Fruit fly (Drosophila melanogaster) whole organism, embryonic: ENCODE measurements around the gene Tsen2.
A peak's percentile ranks its signal among the peaks of the same experiment; 100 is the strongest.

Source experiments
- Atf-2 ChIP-seq: fragments of 200-800 bp; sonication (Bioruptor generic); optimal IDR thresholded peaks from 2 replicates; lab custom pipeline; 2016; ENCODE audit warnings: missing biosample characterization, missing genetic modification characterization
- Awh ChIP-seq: fragments of 200-800 bp; sonication (Bioruptor generic); IDR thresholded peaks from 2 replicates; pipeline ENCODE4, ENCODE4 v1.3.6; 2022; ENCODE audit warnings: missing biosample characterization, missing genetic modification characterization
- Bgb ChIP-seq: fragments of 200-800 bp; sonication (Bioruptor generic); IDR thresholded peaks from 2 replicates; pipeline ENCODE4 v1.3.6; 2022; ENCODE audit warnings: missing biosample characterization, missing genetic modification characterization; ENCODE audit not compliant: partially characterized antibody
- CG11398 ChIP-seq: fragments of 200-800 bp; sonication (Bioruptor generic); optimal IDR thresholded peaks from 2 replicates; lab custom pipeline; 2016; ENCODE audit warnings: missing biosample characterization, missing genetic modification characterization
- CG12391 ChIP-seq: fragments of 200-800 bp; sonication (Bioruptor generic); optimal IDR thresholded peaks from 3 replicates; lab custom pipeline; 2018; ENCODE audit warnings: missing biosample characterization, mild to moderate bottlenecking, missing genetic modification characterization, moderate library complexity
- CG12942 ChIP-seq: fragments of 200-800 bp; sonication (Bioruptor generic); optimal IDR thresholded peaks from 3 replicates; lab custom pipeline; 2016; ENCODE audit warnings: missing biosample characterization, missing genetic modification characterization
- CG14965 ChIP-seq: fragments of 200-800 bp; sonication (Bioruptor generic); optimal IDR thresholded peaks from 2 replicates; lab custom pipeline; 2016; ENCODE audit warnings: missing biosample characterization, missing genetic modification characterization, borderline replicate concordance
- CG15514 ChIP-seq: fragments of 200-800 bp; sonication (Bioruptor generic); optimal IDR thresholded peaks from 3 replicates; lab custom pipeline; 2017; ENCODE audit warnings: missing biosample characterization, missing genetic modification characterization, mild to moderate bottlenecking, moderate library complexity, missing genetic modification reagents
- CG16863 ChIP-seq: fragments of 200-800 bp; sonication (Bioruptor generic); optimal IDR thresholded peaks from 3 replicates; lab custom pipeline; 2016; ENCODE audit warnings: missing biosample characterization, missing genetic modification characterization
- CG17186 ChIP-seq: fragments of 200-800 bp; sonication (Bioruptor generic); optimal IDR thresholded peaks from 3 replicates; lab custom pipeline; 2017; ENCODE audit warnings: missing biosample characterization, missing genetic modification reagents, missing genetic modification characterization
- CG18262 ChIP-seq: fragments of 200-800 bp; optimal IDR thresholded peaks from 3 replicates; lab custom pipeline; 2019; ENCODE audit warnings: missing biosample characterization, mild to moderate bottlenecking, missing genetic modification characterization, moderate library complexity
- CG18599 ChIP-seq: fragments of 200-800 bp; sonication (Bioruptor generic); optimal IDR thresholded peaks from 3 replicates; lab custom pipeline; 2017; ENCODE audit warnings: missing biosample characterization, missing genetic modification characterization, mild to moderate bottlenecking, moderate library complexity, missing genetic modification reagents
- CG2199 ChIP-seq: fragments of 200-800 bp; sonication (Bioruptor generic); IDR thresholded peaks from 3 replicates; pipeline ENCODE4 v1.3.6; 2022; ENCODE audit warnings: missing biosample characterization, missing genetic modification characterization
- CG30020 ChIP-seq: fragments of 200-800 bp; optimal IDR thresholded peaks from 2 replicates; lab custom pipeline; 2019; ENCODE audit warnings: missing biosample characterization, mild to moderate bottlenecking, missing genetic modification characterization, moderate library complexity
- CG3281 ChIP-seq: fragments of 200-800 bp; sonication (Bioruptor generic); optimal IDR thresholded peaks from 3 replicates; lab custom pipeline; 2017; ENCODE audit warnings: missing biosample characterization, mild to moderate bottlenecking, missing genetic modification characterization
- CG4404 ChIP-seq: fragments of 200-800 bp; sonication (Bioruptor generic); IDR thresholded peaks from 2 replicates; pipeline ENCODE4 v1.3.6; 2022; ENCODE audit warnings: missing biosample characterization, missing genetic modification characterization
- CG5180 ChIP-seq: fragments of 200-800 bp; sonication (Bioruptor generic); optimal IDR thresholded peaks from 3 replicates; lab custom pipeline; 2017; ENCODE audit warnings: missing biosample characterization, missing genetic modification characterization, mild to moderate bottlenecking, moderate library complexity, missing genetic modification reagents
- CG6765 ChIP-seq: fragments of 200-800 bp; sonication (Bioruptor generic); optimal IDR thresholded peaks from 3 replicates; lab custom pipeline; 2017; ENCODE audit warnings: missing biosample characterization, mild to moderate bottlenecking, missing genetic modification characterization
- CG9215 ChIP-seq: fragments of 200-800 bp; sonication (Bioruptor generic); IDR thresholded peaks from 2 replicates; pipeline ENCODE4 v1.3.6; 2022; ENCODE audit warnings: missing biosample characterization, missing genetic modification characterization
- CG9727 ChIP-seq: fragments of 200-800 bp; sonication (Bioruptor generic); optimal IDR thresholded peaks from 3 replicates; lab custom pipeline; 2017; ENCODE audit warnings: missing biosample characterization, mild to moderate bottlenecking, missing genetic modification characterization
- CG9817 ChIP-seq: fragments of 200-800 bp; sonication (Bioruptor generic); optimal IDR thresholded peaks from 2 replicates; lab custom pipeline; 2018; ENCODE audit warnings: missing biosample characterization, mild to moderate bottlenecking, missing genetic modification characterization, moderate library complexity
- D ChIP-seq, 2 experiments: fragments of 200-800 bp in 1 of 2; fragments of >200 bp in 1 of 2; sonication (Bioruptor generic) in 1 of 2; optimal IDR thresholded peaks; 2 replicates in 1 of 2; 3 replicates in 1 of 2; lab custom pipeline; 2017; ENCODE audit warnings: mild to moderate bottlenecking in 1 of 2, missing biosample characterization in 1 of 2, missing genetic modification characterization in 1 of 2, missing genetic modification reagents in 1 of 2
- Dad ChIP-seq: fragments of 200-800 bp; sonication (Bioruptor generic); optimal IDR thresholded peaks from 3 replicates; lab custom pipeline; 2016; ENCODE audit warnings: missing biosample characterization, missing genetic modification characterization
- Eip74EF ChIP-seq, 2 experiments: fragments of 200-800 bp in 1 of 2; fragments of >200 bp in 1 of 2; sonication (Bioruptor generic) in 1 of 2; optimal IDR thresholded peaks; 2 replicates each; lab custom pipeline; 2017 to 2019; ENCODE audit warnings: missing biosample characterization in 2 of 2, missing genetic modification characterization in 2 of 2, mild to moderate bottlenecking in 1 of 2, moderate library complexity in 1 of 2
- Hand ChIP-seq: fragments of 200-800 bp; sonication (Bioruptor generic); optimal IDR thresholded peaks from 2 replicates; lab custom pipeline; 2017; ENCODE audit warnings: mild to moderate bottlenecking, missing biosample characterization, missing genetic modification reagents, missing genetic modification characterization
- Hr51 ChIP-seq, 2 experiments: fragments of 200-800 bp; sonication (Bioruptor generic); optimal IDR thresholded peaks; 2 replicates in 1 of 2; 3 replicates in 1 of 2; lab custom pipeline; 2016 to 2018; ENCODE audit warnings: missing biosample characterization in 2 of 2, missing genetic modification characterization in 2 of 2, mild to moderate bottlenecking in 1 of 2, moderate library complexity in 1 of 2
- Meics ChIP-seq: fragments of 200-800 bp; sonication (Bioruptor generic); optimal IDR thresholded peaks from 2 replicates; lab custom pipeline; 2017; ENCODE audit warnings: missing biosample characterization, mild to moderate bottlenecking, missing genetic modification characterization
- Mes4 ChIP-seq: fragments of 200-800 bp; sonication (Bioruptor generic); optimal IDR thresholded peaks from 2 replicates; lab custom pipeline; 2016; ENCODE audit warnings: missing biosample characterization, missing genetic modification characterization
- Nf-YA ChIP-seq: fragments of 200-800 bp; sonication (Bioruptor generic); IDR thresholded peaks from 2 replicates; pipeline ENCODE4 v1.3.6; 2022; ENCODE audit warnings: missing biosample characterization, missing genetic modification characterization
- Sry-δ ChIP-seq: fragments of 200-800 bp; sonication (Bioruptor generic); optimal IDR thresholded peaks from 2 replicates; lab custom pipeline; 2016; ENCODE audit warnings: missing biosample characterization, missing genetic modification characterization
- Ssrp ChIP-seq: fragments of 200-800 bp; sonication (Bioruptor generic); optimal IDR thresholded peaks from 2 replicates; lab custom pipeline; 2018; ENCODE audit warnings: missing biosample characterization, mild to moderate bottlenecking, missing genetic modification characterization, moderate library complexity
- Vsx1 ChIP-seq: fragments of 200-800 bp; sonication (Bioruptor generic); optimal IDR thresholded peaks from 2 replicates; lab custom pipeline; 2017; ENCODE audit warnings: missing biosample characterization, mild to moderate bottlenecking, missing genetic modification characterization, missing genetic modification reagents
- Xbp1 ChIP-seq: fragments of 200-800 bp; sonication (Bioruptor generic); optimal IDR thresholded peaks from 3 replicates; lab custom pipeline; 2016; ENCODE audit warnings: missing biosample characterization, mild to moderate bottlenecking, missing genetic modification characterization
- ab ChIP-seq: fragments of 200-800 bp; sonication (Bioruptor generic); optimal IDR thresholded peaks from 2 replicates; lab custom pipeline; 2016; ENCODE audit warnings: missing biosample characterization, missing genetic modification characterization
- bbx ChIP-seq: fragments of 200-800 bp; sonication (Bioruptor generic); IDR thresholded peaks from 2 replicates; pipeline ENCODE4 v1.3.6; 2022; ENCODE audit warnings: missing biosample characterization, missing genetic modification characterization; ENCODE audit not compliant: partially characterized antibody
- crc ChIP-seq: fragments of 200-800 bp; sonication (Bioruptor generic); optimal IDR thresholded peaks from 2 replicates; lab custom pipeline; 2016; ENCODE audit warnings: missing biosample characterization, missing genetic modification characterization
- dysf ChIP-seq: fragments of 200-800 bp; sonication (Bioruptor generic); IDR thresholded peaks from 3 replicates; pipeline ENCODE4 v1.3.6; 2022; ENCODE audit warnings: missing biosample characterization, missing genetic modification characterization
- emc ChIP-seq: fragments of 200-800 bp; sonication (Bioruptor generic); optimal IDR thresholded peaks from 2 replicates; lab custom pipeline; 2016; ENCODE audit warnings: missing biosample characterization, missing genetic modification characterization
- ewg ChIP-seq: fragments of 200-800 bp; sonication (Bioruptor generic); optimal IDR thresholded peaks from 3 replicates; lab custom pipeline; 2017; ENCODE audit warnings: mild to moderate bottlenecking, missing biosample characterization, missing genetic modification reagents, missing genetic modification characterization
- gcm2 ChIP-seq: fragments of 200-800 bp; sonication (Bioruptor generic); optimal IDR thresholded peaks from 2 replicates; lab custom pipeline; 2016; ENCODE audit warnings: missing biosample characterization, missing genetic modification characterization
- ind ChIP-seq: fragments of 200-800 bp; sonication (Bioruptor generic); optimal IDR thresholded peaks from 3 replicates; lab custom pipeline; 2016; ENCODE audit warnings: missing biosample characterization, missing genetic modification characterization
- knrl ChIP-seq: fragments of 200-800 bp; sonication (Bioruptor generic); IDR thresholded peaks from 3 replicates; pipeline ENCODE4 v1.3.6; 2022; ENCODE audit warnings: missing biosample characterization, missing genetic modification characterization; ENCODE audit not compliant: partially characterized antibody
- nau ChIP-seq: fragments of 200-800 bp; sonication (Bioruptor generic); optimal IDR thresholded peaks from 3 replicates; lab custom pipeline; 2017; ENCODE audit warnings: missing biosample characterization, mild to moderate bottlenecking, missing genetic modification characterization, missing genetic modification reagents
- nerfin-2 ChIP-seq: fragments of 200-800 bp; sonication (Bioruptor generic); IDR thresholded peaks from 2 replicates; pipeline ENCODE4 v1.3.6; 2022; ENCODE audit warnings: missing biosample characterization, missing genetic modification characterization; ENCODE audit not compliant: partially characterized antibody
- pita ChIP-seq: fragments of 200-800 bp; sonication (Bioruptor generic); optimal IDR thresholded peaks from 2 replicates; lab custom pipeline; 2017; ENCODE audit warnings: missing biosample characterization, mild to moderate bottlenecking, missing genetic modification characterization
- sr ChIP-seq: fragments of 200-800 bp; sonication (Bioruptor generic); IDR thresholded peaks from 3 replicates; pipeline ENCODE4 v1.3.6; 2022; ENCODE audit warnings: missing biosample characterization, missing genetic modification characterization

Tsen2 gene

DNA sequence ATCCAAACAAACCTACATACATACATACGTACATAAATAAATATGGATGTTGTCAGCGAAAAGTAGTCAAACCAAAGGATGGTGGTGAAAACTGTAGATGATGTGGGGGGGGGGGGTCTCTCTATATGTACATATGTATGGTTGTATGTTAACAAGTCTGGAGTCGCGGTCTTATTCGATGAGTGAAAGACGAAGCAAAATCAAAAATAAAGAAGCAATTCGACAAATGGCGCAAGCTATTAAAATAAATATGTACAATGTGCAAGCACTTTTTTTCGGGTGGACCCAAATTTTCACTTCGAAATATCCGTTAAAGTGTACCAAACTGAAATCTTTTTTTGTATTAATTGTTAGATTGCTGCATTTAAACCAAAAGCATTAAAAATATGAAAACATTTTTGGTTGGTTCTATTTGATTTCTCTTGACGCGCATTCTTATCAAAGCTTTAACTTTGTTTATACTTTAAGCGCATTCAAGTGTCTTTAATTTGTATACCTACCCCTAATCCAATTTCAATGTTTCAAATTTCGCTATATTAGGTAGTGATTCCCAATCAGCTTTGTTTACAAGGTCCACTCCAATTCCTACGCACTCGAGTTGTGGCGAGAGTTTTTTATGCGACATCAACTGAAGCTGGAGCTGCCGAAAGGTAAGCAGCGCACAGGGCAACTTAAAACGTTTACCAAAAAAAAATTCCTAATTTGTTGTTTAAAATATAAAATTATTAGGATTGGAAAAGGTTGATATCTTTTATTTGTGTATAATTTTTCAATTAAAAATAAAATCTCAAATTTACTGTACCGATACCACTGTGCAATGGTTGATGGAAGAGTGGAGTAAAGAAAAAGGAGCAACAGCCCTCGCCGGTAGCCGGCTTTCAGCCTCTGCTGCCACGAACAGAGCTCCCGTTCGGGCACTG is 45.4 kb upstream of the Tsen2 start, which contains the start of gene CG31807 (continued):
- no peak for TF ChIP-seq sr (GFP tag; lab: Robert Waterston, UW)
- peak; percentile 81 for TF ChIP-seq Hand (GFP tag; lab: Kevin White, UChicago)
- peak; percentile 49 for TF ChIP-seq CG14965 (GFP tag; lab: Kevin White, UChicago)
- no peak for TF ChIP-seq ab
- peak; percentile 81 for TF ChIP-seq CG18599 (GFP tag; lab: Kevin White, UChicago)
- no peak for TF ChIP-seq CG17186 (GFP tag; lab: Kevin White, UChicago)
- TF ChIP-seq CG11398 (GFP tag; lab: Kevin White, UChicago): no peak
- peak; percentile 64 for TF ChIP-seq Ssrp (tag; lab: Kevin White, UChicago)
- TF ChIP-seq Meics (GFP tag; lab: Kevin White, UChicago): peak; percentile 67
- peak; percentile 19; the same call in 1 of the 2 replicates for TF ChIP-seq CG9215 (GFP tag; lab: Robert Waterston, UW)
- TF ChIP-seq dysf: peak; percentile 60; the same call in 1 of the 3 replicates
- no peak for TF ChIP-seq CG4404 (GFP tag; lab: Robert Waterston, UW)
- TF ChIP-seq CG9817 (tag; lab: Kevin White, UChicago): peak; percentile 55
- peak; percentile 42 for TF ChIP-seq crc (GFP tag; lab: Kevin White, UChicago)
- TF ChIP-seq CG6765 (GFP tag; lab: Kevin White, UChicago): peak; percentile 26
- peak; percentile 72 for TF ChIP-seq Atf-2
- TF ChIP-seq knrl (GFP tag; lab: Robert Waterston, UW): no peak
- peak; percentile 52 for TF ChIP-seq nau
- peak; percentile 38 for TF ChIP-seq CG30020 (tag; lab: Kevin White, UChicago)
- TF ChIP-seq nerfin-2 (GFP tag; lab: Robert Waterston, UW): no peak
- no peak for TF ChIP-seq pita (GFP tag; lab: Kevin White, UChicago)
- TF ChIP-seq gcm2 (GFP tag; lab: Kevin White, UChicago): peak; percentile 49
- no peak for TF ChIP-seq emc
- TF ChIP-seq Dad (GFP tag; lab: Kevin White, UChicago): peak; percentile 19
- TF ChIP-seq ewg (GFP tag; lab: Kevin White, UChicago): peak; percentile 45
- no peak for TF ChIP-seq Bgb (GFP tag; lab: Robert Waterston, UW)
- TF ChIP-seq ind: peak; percentile 65
- TF ChIP-seq Awh (GFP tag; lab: Robert Waterston, UW): peak; percentile 50; the same call in 1 of the 2 replicates
- peak; percentile 58 for TF ChIP-seq CG16863 (GFP tag; lab: Kevin White, UChicago)
- peak; percentile 30; the same call in 1 of the 2 replicates for TF ChIP-seq Nf-YA (GFP tag; lab: Robert Waterston, UW)
- TF ChIP-seq CG2199: 0 out of 3 replicates have a peak, but pooled peaks have one; percentile 31
- TF ChIP-seq CG18262 (tag; lab: Kevin White, UChicago): peak; percentile 75
- TF ChIP-seq bbx: no peak
- peak; percentile 4 for TF ChIP-seq Sry-δ
- TF ChIP-seq CG5180 (GFP tag; lab: Kevin White, UChicago): peak; percentile 50
- TF ChIP-seq Vsx1: peak; percentile 67
- TF ChIP-seq CG15514 (GFP tag; lab: Kevin White, UChicago): peak; percentile 60
- peak; percentile 56 for TF ChIP-seq CG9727 (GFP tag; lab: Kevin White, UChicago)
- peak; percentile 50 for TF ChIP-seq CG12942
- TF ChIP-seq Xbp1 (GFP tag; lab: Kevin White, UChicago): peak; percentile 30
- peak in 1 of 2 experiments; percentile 73 for TF ChIP-seq Eip74EF (GFP tag; optimal IDR thresholded peaks at IDR 0.05; lab: Kevin White, UChicago)
- peak; percentile 75 for TF ChIP-seq Mes4 (GFP tag; lab: Kevin White, UChicago)
- TF ChIP-seq D (optimal IDR thresholded peaks at IDR 0.05; lab: Kevin White, UChicago): no peak
- peak; percentile 16 for TF ChIP-seq D (GFP tag; optimal IDR thresholded peaks at IDR 0.05; lab: Kevin White, UChicago)
- TF ChIP-seq CG3281 (GFP tag; lab: Kevin White, UChicago): peak; percentile 80
- TF ChIP-seq CG12391: peak; percentile 84
- TF ChIP-seq Hr51 (GFP tag; optimal IDR thresholded peaks at IDR 0.05; lab: Kevin White, UChicago): peak; percentile 24 to 90
